Worm (Caenorhabditis elegans) whole organism, L4 larva: ENCODE data around the gene twk-44.

Source experiments
- D1046.2 ChIP-seq: fragments of 200-800 bp; sonication (Bioruptor generic); IDR thresholded peaks from 2 replicates; pipeline ENCODE4 v1.3.6; 2022; ENCODE audit warnings: missing genetic modification characterization, missing compliant biosample characterization
- F10B5.3 ChIP-seq: sonication (generic microtip); optimal IDR thresholded peaks from 2 replicates; lab custom pipeline; 2016; ENCODE audit warnings: mild to moderate bottlenecking, missing genetic modification characterization, missing compliant biosample characterization
- F26F4.8 ChIP-seq: fragments of 200-800 bp; sonication (Bioruptor generic); conservative IDR thresholded peaks from 2 replicates; pipeline ENCODE4 v1.3.6; 2022; ENCODE audit warnings: missing genetic modification characterization, missing compliant biosample characterization
- F37D6.2 ChIP-seq: sonication (generic microtip); optimal IDR thresholded peaks from 2 replicates; lab custom pipeline; 2016; ENCODE audit warnings: mild to moderate bottlenecking, missing genetic modification characterization, missing compliant biosample characterization
- R02D3.7 ChIP-seq: fragments of 150-350 bp; sonication (generic microtip); optimal IDR thresholded peaks from 3 replicates; lab custom pipeline; 2014; ENCODE audit warnings: missing biosample characterization, missing genetic modification characterization
- Y105C5A.15 ChIP-seq: fragments of 200-800 bp; sonication (Bioruptor generic); IDR thresholded peaks from 2 replicates; pipeline ENCODE4 v1.3.6; 2022; ENCODE audit warnings: missing genetic modification characterization, missing compliant biosample characterization
- Y5F2A.4 ChIP-seq: fragments of 200-800 bp; sonication (Bioruptor generic); optimal IDR thresholded peaks from 2 replicates; lab custom pipeline; 2018; ENCODE audit warnings: mild to moderate bottlenecking, missing genetic modification characterization, missing compliant biosample characterization
- Y75B8A.6 ChIP-seq: fragments of 200-800 bp; sonication (Bioruptor generic); IDR thresholded peaks from 2 replicates; pipeline ENCODE4 v1.3.6; 2022; ENCODE audit warnings: missing genetic modification reagents, missing genetic modification characterization, missing compliant biosample characterization
- ZK337.2 ChIP-seq: fragments of 200-800 bp; sonication (Bioruptor generic); IDR thresholded peaks from 2 replicates; pipeline ENCODE4 v1.3.6; 2022; ENCODE audit warnings: missing genetic modification reagents, missing genetic modification characterization, missing compliant biosample characterization
- ZK546.5 ChIP-seq, 2 experiments: sonication (generic microtip); optimal IDR thresholded peaks; 2 replicates each; lab custom pipeline; 2017; ENCODE audit warnings: missing biosample characterization in 2 of 2, missing genetic modification characterization in 2 of 2
- aha-1 ChIP-seq: fragments of 150-350 bp; peaks from one replicate; lab custom pipeline; 2014; ENCODE audit warnings: missing biosample characterization, missing genetic modification characterization
- aly-2 ChIP-seq: sonication (generic microtip); optimal IDR thresholded peaks from 2 replicates; lab custom pipeline; 2018; ENCODE audit warnings: missing biosample characterization, missing genetic modification characterization
- attf-4 ChIP-seq: sonication (generic microtip); optimal IDR thresholded peaks from 3 replicates; lab custom pipeline; 2017; ENCODE audit warnings: missing biosample characterization, missing genetic modification characterization
- ceh-20 ChIP-seq: fragments of 200-800 bp; sonication (Bioruptor generic); IDR thresholded peaks from 2 replicates; pipeline ENCODE4 v1.3.6; 2022; ENCODE audit warnings: missing genetic modification reagents, missing genetic modification characterization, missing compliant biosample characterization
- ceh-28 ChIP-seq: fragments of 150-350 bp; optimal IDR thresholded peaks from 2 replicates; lab custom pipeline; 2014; ENCODE audit warnings: missing biosample characterization, missing genetic modification reagents, missing genetic modification characterization
- ceh-32 ChIP-seq: sonication (generic microtip); optimal IDR thresholded peaks from 2 replicates; lab custom pipeline; 2016; ENCODE audit warnings: mild to moderate bottlenecking, missing genetic modification characterization, missing compliant biosample characterization; ENCODE audit not compliant: poor library complexity
- ceh-44 ChIP-seq: fragments of 200-800 bp; sonication (Bioruptor generic); IDR thresholded peaks from 2 replicates; pipeline ENCODE4 v1.3.6; 2022; ENCODE audit warnings: missing genetic modification reagents, missing genetic modification characterization, missing compliant biosample characterization
- ceh-62 ChIP-seq: sonication (generic microtip); optimal IDR thresholded peaks from 2 replicates; lab custom pipeline; 2017; ENCODE audit warnings: missing biosample characterization, missing genetic modification characterization
- ctbp-1 ChIP-seq: fragments of 200-800 bp; sonication (Bioruptor generic); IDR thresholded peaks from 2 replicates; pipeline ENCODE4 v1.3.6; 2022; ENCODE audit warnings: missing genetic modification reagents, missing genetic modification characterization, missing compliant biosample characterization
- daf-12 ChIP-seq: fragments of 150-350 bp; optimal IDR thresholded peaks from 2 replicates; lab custom pipeline; 2014; ENCODE audit warnings: missing biosample characterization, missing genetic modification reagents, missing genetic modification characterization
- daf-16 ChIP-seq, 3 experiments: sonication (generic microtip); optimal IDR thresholded peaks; 2 replicates each; lab custom pipeline; 2016 to 2017; ENCODE audit warnings: missing genetic modification characterization in 3 of 3, missing genetic modification reagents in 3 of 3, mild to moderate bottlenecking in 2 of 3, missing compliant biosample characterization in 2 of 3, missing biosample characterization in 1 of 3, moderate library complexity in 1 of 3
- daf-19 ChIP-seq: fragments of 200-800 bp; sonication (Bioruptor generic); conservative IDR thresholded peaks from 2 replicates; pipeline ENCODE4 v1.3.6; 2022; ENCODE audit warnings: missing genetic modification characterization, missing compliant biosample characterization
- daf-8 ChIP-seq: fragments of 200-800 bp; sonication (Bioruptor generic); IDR thresholded peaks from 2 replicates; pipeline ENCODE4 v1.3.6; 2022; ENCODE audit warnings: missing genetic modification characterization, missing compliant biosample characterization
- dmd-8 ChIP-seq: fragments of 200-800 bp; sonication (Bioruptor generic); IDR thresholded peaks from 2 replicates; pipeline ENCODE4 v1.3.6; 2022; ENCODE audit warnings: missing genetic modification characterization, missing compliant biosample characterization
- dpl-1 ChIP-seq: fragments of 150-350 bp; optimal IDR thresholded peaks from 2 replicates; lab custom pipeline; 2014; ENCODE audit warnings: missing biosample characterization, missing genetic modification reagents, missing genetic modification characterization
- dve-1 ChIP-seq: sonication (generic microtip); optimal IDR thresholded peaks from 2 replicates; lab custom pipeline; 2017; ENCODE audit warnings: antibody characterized with exemption, mild to moderate bottlenecking, missing genetic modification characterization, missing compliant biosample characterization; ENCODE audit not compliant: insufficient read depth
- egl-27 ChIP-seq: sonication (generic microtip); optimal IDR thresholded peaks from 3 replicates; lab custom pipeline; 2017; ENCODE audit warnings: missing biosample characterization, missing genetic modification reagents, missing genetic modification characterization
- fos-1 ChIP-seq: fragments of 150-350 bp; optimal IDR thresholded peaks from 2 replicates; lab custom pipeline; 2014; ENCODE audit warnings: missing biosample characterization, missing genetic modification characterization
- hlh-11 ChIP-seq: fragments of 200-800 bp; sonication (Bioruptor generic); optimal IDR thresholded peaks from 2 replicates; lab custom pipeline; 2018; ENCODE audit warnings: mild to moderate bottlenecking, missing genetic modification characterization, missing compliant biosample characterization
- lim-7 ChIP-seq: fragments of 200-800 bp; sonication (Bioruptor generic); IDR thresholded peaks from 2 replicates; pipeline ENCODE4 v1.3.6; 2022; ENCODE audit warnings: missing genetic modification characterization, missing compliant biosample characterization
- lin-13 ChIP-seq: fragments of 150-350 bp; optimal IDR thresholded peaks from 2 replicates; lab custom pipeline; 2014; ENCODE audit warnings: missing biosample characterization, missing genetic modification reagents, missing genetic modification characterization
- lin-15B ChIP-seq: fragments of 150-350 bp; sonication (generic microtip); optimal IDR thresholded peaks from 3 replicates; lab custom pipeline; 2014; ENCODE audit warnings: missing biosample characterization, missing genetic modification characterization
- lin-39 ChIP-seq: fragments of 150-350 bp; optimal IDR thresholded peaks from 2 replicates; lab custom pipeline; 2014; ENCODE audit warnings: missing biosample characterization, missing genetic modification reagents, missing genetic modification characterization
- lir-3 ChIP-seq: sonication (generic microtip); optimal IDR thresholded peaks from 2 replicates; lab custom pipeline; 2016; ENCODE audit warnings: mild to moderate bottlenecking, missing genetic modification characterization, missing compliant biosample characterization
- madf-5 ChIP-seq, 2 experiments: fragments of 200-800 bp; sonication (Bioruptor generic); IDR thresholded peaks; 2 replicates each; pipeline ENCODE4 v1.3.6; 2022; ENCODE audit warnings: missing compliant biosample characterization in 2 of 2, missing genetic modification characterization in 2 of 2
- madf-9 ChIP-seq: fragments of 200-800 bp; sonication (Bioruptor generic); conservative IDR thresholded peaks from 2 replicates; pipeline ENCODE4 v1.3.6; 2022; ENCODE audit warnings: missing genetic modification reagents, missing genetic modification characterization, missing compliant biosample characterization
- mep-1 ChIP-seq: fragments of 150-350 bp; sonication (generic microtip); optimal IDR thresholded peaks from 3 replicates; lab custom pipeline; 2014; ENCODE audit warnings: missing biosample characterization, missing genetic modification characterization
- mxl-2 ChIP-seq: fragments of 200-800 bp; sonication (Bioruptor generic); conservative IDR thresholded peaks from 2 replicates; pipeline ENCODE4 v1.3.6; 2022; ENCODE audit warnings: missing genetic modification reagents, missing genetic modification characterization, missing compliant biosample characterization
- nhr-102 ChIP-seq: sonication (generic microtip); optimal IDR thresholded peaks from 2 replicates; lab custom pipeline; 2016; ENCODE audit warnings: mild to moderate bottlenecking, missing genetic modification characterization, moderate library complexity, missing compliant biosample characterization
- nhr-111 ChIP-seq: fragments of 200-800 bp; sonication (Bioruptor generic); optimal IDR thresholded peaks from 2 replicates; lab custom pipeline; 2018; ENCODE audit warnings: mild to moderate bottlenecking, missing genetic modification characterization, missing compliant biosample characterization
- nhr-237 ChIP-seq: sonication (generic microtip); optimal IDR thresholded peaks from 2 replicates; lab custom pipeline; 2017; ENCODE audit warnings: missing biosample characterization, missing genetic modification characterization
- nhr-42 ChIP-seq: fragments of 200-800 bp; sonication (Bioruptor generic); IDR thresholded peaks from 2 replicates; pipeline ENCODE4 v1.3.6; 2022; ENCODE audit warnings: missing genetic modification characterization, missing compliant biosample characterization
- nhr-6 ChIP-seq: fragments of 150-350 bp; optimal IDR thresholded peaks from 2 replicates; lab custom pipeline; 2014; ENCODE audit warnings: missing biosample characterization, missing genetic modification characterization
- nhr-77 ChIP-seq: fragments of 150-350 bp; optimal IDR thresholded peaks from 2 replicates; lab custom pipeline; 2014; ENCODE audit warnings: missing biosample characterization, missing genetic modification characterization
- rbr-2 ChIP-seq: sonication (generic microtip); optimal IDR thresholded peaks from 2 replicates; lab custom pipeline; 2016; ENCODE audit warnings: missing genotype, missing genetic modification characterization, missing compliant biosample characterization
- tag-97 ChIP-seq: fragments of 200-800 bp; sonication (Bioruptor generic); IDR thresholded peaks from 2 replicates; pipeline ENCODE4 v1.3.6; 2022; ENCODE audit warnings: missing genetic modification characterization, missing compliant biosample characterization
- unc-62 ChIP-seq, 3 experiments: fragments of 150-350 bp in 1 of 3; sonication (generic microtip); optimal IDR thresholded peaks in 2 of 3; peaks in 1 of 3; 1 replicate in 1 of 3; 2 replicates in 2 of 3; lab custom pipeline; 2014 to 2017; ENCODE audit warnings: missing biosample characterization in 3 of 3, missing genetic modification characterization in 3 of 3, missing genetic modification reagents in 3 of 3, missing genotype in 1 of 3
- zip-2 ChIP-seq: fragments of 150-350 bp; optimal IDR thresholded peaks from 2 replicates; lab custom pipeline; 2014; ENCODE audit warnings: missing biosample characterization, missing genetic modification characterization
- ztf-11 ChIP-seq: fragments of 150-350 bp; optimal IDR thresholded peaks from 2 replicates; lab custom pipeline; 2014; ENCODE audit warnings: missing biosample characterization, missing genetic modification characterization
- ztf-7 ChIP-seq: fragments of 150-350 bp; optimal IDR thresholded peaks from 2 replicates; lab custom pipeline; 2014; ENCODE audit warnings: missing biosample characterization, missing genetic modification characterization

twk-44 gene

DNA sequence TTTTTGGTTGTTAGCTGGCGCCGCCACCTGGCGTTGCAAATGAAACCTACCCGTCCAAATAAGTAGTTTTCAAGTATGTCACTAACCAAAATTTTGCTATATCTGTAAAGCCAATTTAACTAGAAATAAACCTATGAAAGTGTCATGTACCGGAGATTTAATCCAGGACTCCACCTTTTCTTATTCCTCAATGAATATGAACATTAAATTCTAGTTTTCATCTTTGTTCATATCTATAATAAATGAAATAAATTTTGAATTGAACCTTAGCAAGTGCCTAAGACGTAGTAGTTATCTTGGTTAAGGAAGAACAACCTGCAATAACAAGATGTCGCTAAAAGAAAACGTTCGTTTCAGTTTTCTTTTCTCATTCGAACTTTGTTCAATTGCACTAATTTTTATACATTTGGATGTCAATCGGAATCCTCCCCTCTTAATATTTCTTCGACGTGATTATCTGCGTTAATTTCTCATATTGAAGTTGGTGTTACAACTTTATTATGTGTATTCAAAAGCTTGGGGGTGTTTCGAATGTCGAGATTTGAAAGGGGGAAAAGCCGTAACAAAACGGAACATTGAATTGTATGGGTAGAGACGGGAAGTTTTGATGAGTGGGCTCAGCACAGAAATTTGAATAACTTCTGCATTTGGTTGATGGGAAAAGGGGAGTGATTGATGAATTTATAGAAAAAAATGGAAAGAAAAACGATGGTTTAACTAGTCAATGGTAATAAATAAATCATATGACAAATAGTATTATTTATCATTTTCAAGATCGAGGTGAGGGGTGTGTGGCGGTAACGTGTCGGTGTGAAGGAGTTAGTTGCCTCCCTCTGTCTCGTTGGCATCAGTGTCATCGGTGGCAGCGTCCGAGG is 23.4 kb downstream of the twk-44 start (continued):
- peak; percentile 32 to 34 for TF ChIP-seq daf-16 (GFP tag; optimal IDR thresholded peaks at IDR 0.05; lab: Kevin White, UChicago)
- peak; percentile 36 for TF ChIP-seq daf-16 (tag; optimal IDR thresholded peaks at IDR 0.05; lab: Kevin White, UChicago)
- no peak for TF ChIP-seq nhr-42
- no peak for TF ChIP-seq ceh-28
- TF ChIP-seq lim-7, result no peak
- peak; percentile 55 for TF ChIP-seq F37D6.2 (tag; lab: Kevin White, UChicago)
- peak; percentile 88 for TF ChIP-seq lin-13 (GFP tag; lab: Kevin White, UChicago)
- TF ChIP-seq F26F4.8, result no peak
- no peak for TF ChIP-seq Y105C5A.15
- TF ChIP-seq nhr-237 (tag; lab: Kevin White, UChicago), result peak; percentile 53
- peak; percentile 4 for TF ChIP-seq Y5F2A.4 (GFP tag; lab: Kevin White, UChicago)
- TF ChIP-seq ZK546.5 (tag; optimal IDR thresholded peaks at IDR 0.05; lab: Kevin White, UChicago), result no peak
- peak; percentile 57 for TF ChIP-seq hlh-11 (tag; lab: Kevin White, UChicago)
- TF ChIP-seq madf-5 (GFP tag; IDR thresholded peaks at IDR 0.05; lab: Robert Waterston, UW), result no peak
- TF ChIP-seq fos-1 (tag; lab: Kevin White, UChicago), result peak; percentile 61
- TF ChIP-seq aly-2 (tag; lab: Kevin White, UChicago), result no peak
- TF ChIP-seq mxl-2, result no peak
- peak; percentile 4 for TF ChIP-seq lin-15B (tag; lab: Kevin White, UChicago)
- peak; percentile 86 for TF ChIP-seq dve-1 (tag; lab: Kevin White, UChicago)
- TF ChIP-seq rbr-2, result peak; percentile 63
- no peak for TF ChIP-seq D1046.2 (GFP tag; lab: Robert Waterston, UW)
- TF ChIP-seq nhr-111, result peak; percentile 54
- TF ChIP-seq ceh-32 (tag; lab: Kevin White, UChicago), result peak; percentile 11
- peak; percentile 2 for TF ChIP-seq lin-39 (tag; lab: Kevin White, UChicago)
- TF ChIP-seq ctbp-1 (GFP tag; lab: Robert Waterston, UW), result no peak
- TF ChIP-seq attf-4 (tag; lab: Kevin White, UChicago), result no peak
- no peak for TF ChIP-seq R02D3.7 (tag; lab: Kevin White, UChicago)
- TF ChIP-seq ztf-7 (tag; lab: Kevin White, UChicago), result no peak
- 0 out of 2 replicates have a peak, but pooled peaks have one; percentile 1 for TF ChIP-seq ZK337.2 (GFP tag; lab: Robert Waterston, UW)
- no peak for TF ChIP-seq madf-9 (GFP tag; lab: Robert Waterston, UW)
- TF ChIP-seq daf-19 (GFP tag; lab: Robert Waterston, UW), result 0 out of 2 replicates have a peak, but pooled peaks have one; percentile 57
- TF ChIP-seq daf-8 (GFP tag; lab: Robert Waterston, UW), result no peak
- TF ChIP-seq nhr-102, result peak; percentile 92
- no peak for TF ChIP-seq ceh-44 (GFP tag; lab: Robert Waterston, UW)
- TF ChIP-seq egl-27 (tag; lab: Kevin White, UChicago), result no peak
- peak; percentile 52 for TF ChIP-seq F10B5.3 (tag; lab: Kevin White, UChicago)
- TF ChIP-seq lir-3, result no peak
- no peak for TF ChIP-seq dmd-8 (GFP tag; lab: Robert Waterston, UW)
- no peak for TF ChIP-seq ztf-11 (tag; lab: Kevin White, UChicago)
- peak; percentile 93 for TF ChIP-seq aha-1 (tag; lab: Kevin White, UChicago)
- peak; percentile 12 for TF ChIP-seq dpl-1 (GFP tag; lab: Kevin White, UChicago)
- TF ChIP-seq unc-62 (GFP tag; optimal IDR thresholded peaks at IDR 0.05 in 1 of 2; lab: Kevin White, UChicago), result peak in 1 of 2 experiments; percentile 11
- TF ChIP-seq unc-62 (tag; optimal IDR thresholded peaks at IDR 0.05; lab: Kevin White, UChicago), result no peak
- peak; percentile 94 for TF ChIP-seq mep-1 (tag; lab: Kevin White, UChicago)
- peak; percentile 58 for TF ChIP-seq nhr-77 (tag; lab: Kevin White, UChicago)
- no peak for TF ChIP-seq nhr-6 (tag; lab: Kevin White, UChicago)
- 0 out of 2 replicates have a peak, but pooled peaks have one; percentile 9 for TF ChIP-seq ceh-20
- 0 out of 2 replicates have a peak, but pooled peaks have one; percentile 29 for TF ChIP-seq tag-97 (GFP tag; lab: Robert Waterston, UW)
- TF ChIP-seq zip-2 (tag; lab: Kevin White, UChicago), result peak; percentile 60
- TF ChIP-seq ceh-62, result no peak
- TF ChIP-seq daf-12, result no peak
- TF ChIP-seq Y75B8A.6, result no peak
